Worm (Caenorhabditis elegans): ENCODE data around the gene mpz-6.

The mpz-6 gene

DNA sequence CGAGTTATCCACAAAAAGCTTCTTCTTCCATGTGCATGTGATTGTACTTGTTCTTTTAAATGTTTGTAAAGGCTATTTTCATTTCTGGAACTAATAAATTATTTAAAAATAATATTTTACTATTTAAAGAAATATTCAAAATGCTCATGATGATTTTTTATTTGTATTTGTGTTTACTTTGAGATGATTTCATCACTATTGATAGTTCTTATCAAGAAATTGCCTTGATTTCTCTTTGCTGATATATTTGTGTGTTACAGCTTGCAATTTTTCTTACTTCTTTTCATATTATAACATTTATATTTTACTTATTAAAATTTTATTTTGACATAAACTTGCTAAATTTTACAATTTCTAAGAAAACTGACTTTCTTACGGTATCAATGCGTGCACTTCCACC, 28.7 kb downstream of the mpz-6 start:
- TF ChIP-seq B0310.2 (tag; optimal IDR thresholded peaks at IDR 0.05) (no peak), ets-7 (tag; optimal IDR thresholded peaks at IDR 0.05) (no peak)

ce11 chrII:9377158-9377557, 29.8 kb downstream of the mpz-6 start, which contains the start of gene C06C3.10:
C06C3.10 (minus strand) TSS chrII:9377258.
- TF ChIP-seq sea-1 (GFP tag; conservative IDR thresholded peaks at IDR 0.05) = no peak
- TF ChIP-seq hmg-4 (GFP tag; optimal IDR thresholded peaks at IDR 0.05) = no peak
- no peak for TF ChIP-seq hmbx-1 (tag; optimal IDR thresholded peaks at IDR 0.05)

- TF ChIP-seq ama-1 (optimal IDR thresholded peaks at IDR 0.05) (no peak), hmg-4 (GFP tag; optimal IDR thresholded peaks at IDR 0.05) (no peak), pes-1 (GFP tag; IDR thresholded peaks at IDR 0.05) (no peak), tbx-11 (GFP tag; IDR thresholded peaks at IDR 0.05) (no peak), ceh-13 (GFP tag; optimal IDR thresholded peaks at IDR 0.05) (no peak), sea-1 (GFP tag; conservative IDR thresholded peaks at IDR 0.05) (no peak), F13C5.2 (tag; optimal IDR thresholded peaks at IDR 0.05) (no peak), B0310.2 (tag; optimal IDR thresholded peaks at IDR 0.05) (no peak), tra-4 (tag; optimal IDR thresholded peaks at IDR 0.05) (no peak), ets-7 (tag; optimal IDR thresholded peaks at IDR 0.05) (no peak)
These were observed 32.1 kb downstream of the mpz-6 start, which contains the start of gene C06C3.12 for ce11 chrII:9374807-9375206. C06C3.12 (plus strand) TSS chrII:9375107.

- TF ChIP-seq B0310.2 (tag; optimal IDR thresholded peaks at IDR 0.05) (no peak), ceh-13 (GFP tag; optimal IDR thresholded peaks at IDR 0.05) (no peak), tbx-37 (GFP tag; conservative IDR thresholded peaks at IDR 0.05) (no peak), flt-1 (GFP tag; IDR thresholded peaks at IDR 0.05) (no peak), ama-1 (optimal IDR thresholded peaks at IDR 0.05) (no peak), hmg-4 (GFP tag; optimal IDR thresholded peaks at IDR 0.05) (no peak), scrt-1 (GFP tag; IDR thresholded peaks at IDR 0.05) (no peak), hnd-1 (tag; optimal IDR thresholded peaks at IDR 0.05) (no peak), sea-1 (GFP tag; conservative IDR thresholded peaks at IDR 0.05) (no peak), aly-1 (tag; optimal IDR thresholded peaks at IDR 0.05) (no peak), F13C5.2 (tag; optimal IDR thresholded peaks at IDR 0.05) (no peak), ceh-36 (tag; optimal IDR thresholded peaks at IDR 0.05) (no peak), tbx-11 (GFP tag; IDR thresholded peaks at IDR 0.05) (no peak), hmbx-1 (tag; optimal IDR thresholded peaks at IDR 0.05) (no peak), tra-4 (tag; optimal IDR thresholded peaks at IDR 0.05) (no peak), pes-1 (GFP tag; IDR thresholded peaks at IDR 0.05) (no peak)
These were observed 33.9 kb downstream of the mpz-6 start, which contains the start of gene C06C3.4 for ce11 chrII:9372991-9373390. C06C3.4 (plus strand) TSS chrII:9373291.

- no peak for TF ChIP-seq pes-1 (GFP tag; IDR thresholded peaks at IDR 0.05)
- no peak for TF ChIP-seq sea-1 (GFP tag; conservative IDR thresholded peaks at IDR 0.05)
- no peak for TF ChIP-seq hmg-4 (GFP tag; optimal IDR thresholded peaks at IDR 0.05)
- TF ChIP-seq B0310.2 (tag; optimal IDR thresholded peaks at IDR 0.05) = no peak
- TF ChIP-seq F13C5.2 (tag; optimal IDR thresholded peaks at IDR 0.05) = no peak
- TF ChIP-seq ceh-36 (tag; optimal IDR thresholded peaks at IDR 0.05) = no peak
- TF ChIP-seq scrt-1 (GFP tag; IDR thresholded peaks at IDR 0.05) = no peak
- TF ChIP-seq ceh-13 (GFP tag; optimal IDR thresholded peaks at IDR 0.05) = no peak
- no peak for TF ChIP-seq aly-1 (tag; optimal IDR thresholded peaks at IDR 0.05)
- TF ChIP-seq tbx-37 (GFP tag; conservative IDR thresholded peaks at IDR 0.05) = no peak
- no peak for TF ChIP-seq hnd-1 (tag; optimal IDR thresholded peaks at IDR 0.05)
- no peak for TF ChIP-seq hmbx-1 (tag; optimal IDR thresholded peaks at IDR 0.05)
- no peak for TF ChIP-seq ets-7 (tag; optimal IDR thresholded peaks at IDR 0.05)
- no peak for TF ChIP-seq tra-4 (tag; optimal IDR thresholded peaks at IDR 0.05)
- no peak for TF ChIP-seq tbx-11 (GFP tag; IDR thresholded peaks at IDR 0.05)
- TF ChIP-seq flt-1 (GFP tag; IDR thresholded peaks at IDR 0.05) = no peak
- TF ChIP-seq ama-1 (optimal IDR thresholded peaks at IDR 0.05) = no peak
These were observed 34.5 kb downstream of the mpz-6 start, which contains the start of gene C06C3.3 for ce11 chrII:9372393-9372792. C06C3.3 (minus strand) TSS chrII:9372493.

ce11 chrII:9369394-9369793, 37.5 kb downstream of the mpz-6 start:
- TF ChIP-seq sea-1 (GFP tag; conservative IDR thresholded peaks at IDR 0.05) = no peak
- TF ChIP-seq ceh-13 (GFP tag; optimal IDR thresholded peaks at IDR 0.05) = no peak
- no peak for TF ChIP-seq tbx-11 (GFP tag; IDR thresholded peaks at IDR 0.05)
- no peak for TF ChIP-seq hmg-4 (GFP tag; optimal IDR thresholded peaks at IDR 0.05)
- TF ChIP-seq ceh-36 (tag; optimal IDR thresholded peaks at IDR 0.05) = no peak
- TF ChIP-seq pes-1 (GFP tag; IDR thresholded peaks at IDR 0.05) = no peak
- TF ChIP-seq ama-1 (optimal IDR thresholded peaks at IDR 0.05) = no peak

- TF ChIP-seq ceh-36 (tag; optimal IDR thresholded peaks at IDR 0.05) (no peak), tra-4 (tag; optimal IDR thresholded peaks at IDR 0.05) (no peak), pes-1 (GFP tag; IDR thresholded peaks at IDR 0.05) (no peak), scrt-1 (GFP tag; IDR thresholded peaks at IDR 0.05) (no peak)
These were observed 44.7 kb downstream of the mpz-6 start for ce11 chrII:9362249-9362648.

- TF ChIP-seq ets-7 (tag; optimal IDR thresholded peaks at IDR 0.05) (no peak), F13C5.2 (tag; optimal IDR thresholded peaks at IDR 0.05) (no peak), tra-4 (tag; optimal IDR thresholded peaks at IDR 0.05) (no peak), aly-1 (tag; optimal IDR thresholded peaks at IDR 0.05) (no peak), hmg-4 (GFP tag; optimal IDR thresholded peaks at IDR 0.05) (no peak), tbx-11 (GFP tag; IDR thresholded peaks at IDR 0.05) (no peak), ama-1 (optimal IDR thresholded peaks at IDR 0.05) (no peak), tbx-37 (GFP tag; conservative IDR thresholded peaks at IDR 0.05) (no peak), sea-1 (GFP tag; conservative IDR thresholded peaks at IDR 0.05) (no peak), ceh-36 (tag; optimal IDR thresholded peaks at IDR 0.05) (no peak), hnd-1 (tag; optimal IDR thresholded peaks at IDR 0.05) (no peak)
These were observed 48.7 kb downstream of the mpz-6 start, which contains the start of gene mel-11 for ce11 chrII:9358230-9358629. mel-11 (plus strand) TSS chrII:9358530.
